Fruit fly (Drosophila melanogaster) whole organism, embryonic: Measurements from ENCODE around the gene CG5388.
A peak's percentile ranks its signal among the peaks of the same experiment; 100 is the strongest.

Experiments
- Atf3 ChIP-seq: fragments of 200-800 bp; sonication (Bioruptor generic); optimal IDR thresholded peaks from 3 replicates; lab custom pipeline; 2016; ENCODE audit warnings: missing biosample characterization, missing genetic modification characterization
- CG11695 ChIP-seq: fragments of 200-800 bp; sonication (Bioruptor generic); IDR thresholded peaks from 3 replicates; pipeline ENCODE4 v1.3.6; 2022; ENCODE audit warnings: missing biosample characterization, missing genetic modification characterization
- CG11723 ChIP-seq: fragments of 200-800 bp; sonication (Bioruptor generic); optimal IDR thresholded peaks from 2 replicates; lab custom pipeline; 2017; ENCODE audit warnings: missing biosample characterization, mild to moderate bottlenecking, missing genetic modification characterization
- CG13287 ChIP-seq: fragments of 200-800 bp; sonication (Bioruptor generic); IDR thresholded peaks from 2 replicates; pipeline ENCODE4 v1.3.6; 2022; ENCODE audit warnings: missing biosample characterization, missing genetic modification characterization; ENCODE audit not compliant: partially characterized antibody
- CG14014 ChIP-seq: fragments of 200-800 bp; sonication (Bioruptor generic); IDR thresholded peaks from 2 replicates; pipeline ENCODE4 v1.3.6; 2022; ENCODE audit warnings: missing biosample characterization, missing genetic modification characterization
- CG15514 ChIP-seq: fragments of 200-800 bp; sonication (Bioruptor generic); optimal IDR thresholded peaks from 3 replicates; lab custom pipeline; 2017; ENCODE audit warnings: missing biosample characterization, missing genetic modification characterization, mild to moderate bottlenecking, moderate library complexity, missing genetic modification reagents
- CG32767 ChIP-seq: fragments of 200-800 bp; sonication (Bioruptor generic); IDR thresholded peaks from 2 replicates; pipeline ENCODE4 v1.3.6; 2022; ENCODE audit warnings: missing biosample characterization, missing genetic modification characterization
- CG3847 ChIP-seq: fragments of 200-800 bp; sonication (Bioruptor generic); IDR thresholded peaks from 2 replicates; pipeline ENCODE4 v1.3.6; 2022; ENCODE audit warnings: missing biosample characterization, missing genetic modification characterization
- CG3995 ChIP-seq: fragments of 200-800 bp; sonication (Bioruptor generic); optimal IDR thresholded peaks from 3 replicates; lab custom pipeline; 2016; ENCODE audit warnings: missing biosample characterization, missing genetic modification characterization
- CG6654 ChIP-seq: fragments of 200-800 bp; sonication (Bioruptor generic); optimal IDR thresholded peaks from 2 replicates; lab custom pipeline; 2017; ENCODE audit warnings: missing biosample characterization, mild to moderate bottlenecking, missing genetic modification characterization
- CG6791 ChIP-seq: fragments of 200-800 bp; sonication (Bioruptor generic); IDR thresholded peaks from 3 replicates; pipeline ENCODE4 v1.3.6; 2022; ENCODE audit warnings: missing biosample characterization, missing genetic modification characterization; ENCODE audit not compliant: partially characterized antibody
- CG7745 ChIP-seq: fragments of 200-800 bp; sonication (Bioruptor generic); optimal IDR thresholded peaks from 2 replicates; lab custom pipeline; 2018; ENCODE audit warnings: missing biosample characterization, mild to moderate bottlenecking, missing genetic modification characterization, moderate library complexity
- CG8281 ChIP-seq: fragments of 200-800 bp; sonication (Bioruptor generic); optimal IDR thresholded peaks from 2 replicates; lab custom pipeline; 2018; ENCODE audit warnings: missing biosample characterization, mild to moderate bottlenecking, missing genetic modification characterization, moderate library complexity
- CG9932 ChIP-seq: fragments of 200-800 bp; sonication (Bioruptor generic); IDR thresholded peaks from 2 replicates; pipeline ENCODE4 v1.3.6; 2022; ENCODE audit warnings: missing biosample characterization, missing genetic modification characterization
- Dek ChIP-seq: fragments of 200-800 bp; sonication (Bioruptor generic); optimal IDR thresholded peaks from 3 replicates; lab custom pipeline; 2019; ENCODE audit warnings: missing biosample characterization, mild to moderate bottlenecking, missing genetic modification characterization, moderate library complexity
- Dfd ChIP-seq, 2 experiments: fragments of >200 bp; optimal IDR thresholded peaks; 2 replicates each; lab custom pipeline; 2017; ENCODE audit warnings: missing biosample characterization in 2 of 2, missing genetic modification characterization in 2 of 2
- Doc3 ChIP-seq: fragments of 200-800 bp; sonication (Bioruptor generic); IDR thresholded peaks from 3 replicates; pipeline ENCODE4 v1.3.6; 2022; ENCODE audit warnings: missing biosample characterization, missing genetic modification characterization; ENCODE audit not compliant: partially characterized antibody
- HLH4C ChIP-seq: fragments of 200-800 bp; sonication (Bioruptor generic); IDR thresholded peaks from 3 replicates; pipeline ENCODE4 v1.3.6; 2022; ENCODE audit warnings: missing biosample characterization, missing genetic modification characterization; ENCODE audit not compliant: partially characterized antibody
- HmgZ ChIP-seq: fragments of 200-800 bp; sonication (Bioruptor generic); optimal IDR thresholded peaks from 2 replicates; lab custom pipeline; 2018; ENCODE audit warnings: missing biosample characterization, mild to moderate bottlenecking, missing genetic modification characterization
- Hr39 ChIP-seq: fragments of >200 bp; optimal IDR thresholded peaks from 2 replicates; lab custom pipeline; 2017
- Optix ChIP-seq: fragments of 200-800 bp; sonication (Bioruptor generic); IDR thresholded peaks from 3 replicates; pipeline ENCODE4 v1.3.6; 2022; ENCODE audit warnings: missing biosample characterization, missing genetic modification characterization
- Sry-δ ChIP-seq: fragments of 200-800 bp; sonication (Bioruptor generic); optimal IDR thresholded peaks from 2 replicates; lab custom pipeline; 2016; ENCODE audit warnings: missing biosample characterization, missing genetic modification characterization
- Trl ChIP-seq, 3 experiments: fragments of >200 bp in 2 of 3; fragments of 200-800 bp in 1 of 3; sonication (Bioruptor generic) in 1 of 3; optimal IDR thresholded peaks; 2 replicates in 1 of 3; 3 replicates in 2 of 3; lab custom pipeline; 2016 to 2017; ENCODE audit warnings: missing biosample characterization in 1 of 3, missing genetic modification characterization in 1 of 3
- bbx ChIP-seq: fragments of 200-800 bp; sonication (Bioruptor generic); IDR thresholded peaks from 2 replicates; pipeline ENCODE4 v1.3.6; 2022; ENCODE audit warnings: missing biosample characterization, missing genetic modification characterization; ENCODE audit not compliant: partially characterized antibody
- caup ChIP-seq: fragments of 200-800 bp; sonication (Bioruptor generic); optimal IDR thresholded peaks from 3 replicates; lab custom pipeline; 2017; ENCODE audit warnings: missing biosample characterization, mild to moderate bottlenecking, missing genetic modification characterization, moderate library complexity; ENCODE audit not compliant: severe bottlenecking
- ftz-f1 ChIP-seq: fragments of 200-800 bp; sonication (Bioruptor generic); optimal IDR thresholded peaks from 2 replicates; lab custom pipeline; 2016; ENCODE audit warnings: missing biosample characterization, missing genetic modification characterization
- gsb-n ChIP-seq: fragments of 200-800 bp; sonication (Bioruptor generic); optimal IDR thresholded peaks from 3 replicates; lab custom pipeline; 2018; ENCODE audit warnings: missing biosample characterization, mild to moderate bottlenecking, missing genetic modification characterization
- hb ChIP-seq: fragments of 200-800 bp; sonication (Bioruptor generic); IDR thresholded peaks from 3 replicates; pipeline ENCODE4 v1.3.6; 2022; ENCODE audit warnings: missing biosample characterization, missing genetic modification characterization; ENCODE audit not compliant: partially characterized antibody
- kay ChIP-seq: fragments of 200-800 bp; sonication (Bioruptor generic); optimal IDR thresholded peaks from 2 replicates; lab custom pipeline; 2016; ENCODE audit warnings: missing biosample characterization, missing genetic modification characterization
- lilli ChIP-seq: fragments of 200-800 bp; sonication (Bioruptor generic); optimal IDR thresholded peaks from 3 replicates; lab custom pipeline; 2016; ENCODE audit warnings: missing biosample characterization, missing genetic modification characterization
- mam ChIP-seq: fragments of 200-800 bp; sonication (Bioruptor generic); optimal IDR thresholded peaks from 3 replicates; lab custom pipeline; 2016; ENCODE audit warnings: missing biosample characterization, missing genetic modification characterization
- nerfin-2 ChIP-seq: fragments of 200-800 bp; sonication (Bioruptor generic); IDR thresholded peaks from 2 replicates; pipeline ENCODE4 v1.3.6; 2022; ENCODE audit warnings: missing biosample characterization, missing genetic modification characterization; ENCODE audit not compliant: partially characterized antibody
- phol ChIP-seq: fragments of 200-800 bp; sonication (Bioruptor generic); optimal IDR thresholded peaks from 3 replicates; lab custom pipeline; 2018; ENCODE audit warnings: missing biosample characterization, mild to moderate bottlenecking, missing genetic modification characterization, moderate library complexity
- ranshi ChIP-seq: fragments of 200-800 bp; sonication (Bioruptor generic); IDR thresholded peaks from 2 replicates; pipeline ENCODE4 v1.3.6; 2022; ENCODE audit warnings: missing biosample characterization, missing genetic modification characterization
- repo ChIP-seq: fragments of 200-800 bp; sonication (Bioruptor generic); optimal IDR thresholded peaks from 2 replicates; lab custom pipeline; 2016; ENCODE audit warnings: missing biosample characterization, missing genetic modification characterization
- row ChIP-seq: fragments of 200-800 bp; sonication (Bioruptor generic); IDR thresholded peaks from 3 replicates; pipeline ENCODE4 v1.3.6; 2022; ENCODE audit warnings: missing biosample characterization, missing genetic modification characterization
- scrt ChIP-seq: fragments of 200-800 bp; sonication (Bioruptor generic); optimal IDR thresholded peaks from 2 replicates; lab custom pipeline; 2018; ENCODE audit warnings: missing biosample characterization, mild to moderate bottlenecking, missing genetic modification characterization, moderate library complexity
- so ChIP-seq: fragments of 200-800 bp; sonication (Bioruptor generic); IDR thresholded peaks from 3 replicates; pipeline ENCODE4 v1.3.6; 2022; ENCODE audit warnings: missing biosample characterization, missing genetic modification characterization
- trem ChIP-seq: fragments of 200-800 bp; optimal IDR thresholded peaks from 3 replicates; lab custom pipeline; 2019; ENCODE audit warnings: missing biosample characterization, mild to moderate bottlenecking, missing genetic modification characterization, moderate library complexity
- unpg ChIP-seq: fragments of 200-800 bp; sonication (Bioruptor generic); optimal IDR thresholded peaks from 3 replicates; lab custom pipeline; 2018; ENCODE audit warnings: missing biosample characterization, mild to moderate bottlenecking, missing genetic modification characterization, moderate library complexity
- vnd ChIP-seq: fragments of 200-800 bp; sonication (Bioruptor generic); IDR thresholded peaks from 3 replicates; pipeline ENCODE4 v1.3.6; 2022; ENCODE audit warnings: missing biosample characterization, missing genetic modification characterization; ENCODE audit not compliant: partially characterized antibody
- wek ChIP-seq: fragments of 200-800 bp; sonication (Bioruptor generic); optimal IDR thresholded peaks from 3 replicates; lab custom pipeline; 2018; ENCODE audit warnings: missing biosample characterization, mild to moderate bottlenecking, missing genetic modification characterization, moderate library complexity

Gene CG5388

dm6 chr3R:22375674-22376073, 35.6 kb upstream of the CG5388 start, which contains the start of gene CG18596 (continued):
- no peak for TF ChIP-seq Dek (tag; lab: Kevin White, UChicago)
- peak; percentile 67 for TF ChIP-seq phol (tag; lab: Kevin White, UChicago)
- no peak for TF ChIP-seq CG6654 (GFP tag; lab: Kevin White, UChicago)
- no peak for TF ChIP-seq Dfd (GFP tag; optimal IDR thresholded peaks at IDR 0.05; lab: Kevin White, UChicago)
- TF ChIP-seq wek (GFP tag; lab: Kevin White, UChicago), result no peak
- TF ChIP-seq CG32767 (GFP tag; lab: Robert Waterston, UW), result no peak
- no peak for TF ChIP-seq ftz-f1 (GFP tag; lab: Kevin White, UChicago)
- no peak for TF ChIP-seq lilli
- TF ChIP-seq HLH4C (GFP tag; lab: Robert Waterston, UW), result peak; percentile 90
- TF ChIP-seq caup (GFP tag; lab: Kevin White, UChicago), result no peak
- peak; percentile 64 for TF ChIP-seq trem (tag; lab: Kevin White, UChicago)
- TF ChIP-seq nerfin-2 (GFP tag; lab: Robert Waterston, UW), result peak; percentile 91
- TF ChIP-seq CG8281, result no peak
- TF ChIP-seq Doc3, result peak; percentile 96
- no peak for TF ChIP-seq unpg
- TF ChIP-seq CG7745 (tag; lab: Kevin White, UChicago), result no peak
- TF ChIP-seq Atf3, result no peak
- no peak for TF ChIP-seq Optix
- TF ChIP-seq repo (GFP tag; lab: Kevin White, UChicago), result no peak
- peak; percentile 78 for TF ChIP-seq hb (GFP tag; lab: Robert Waterston, UW)
- TF ChIP-seq scrt, result no peak
- no peak for TF ChIP-seq so
- TF ChIP-seq mam, result no peak
- peak; percentile 93 for TF ChIP-seq bbx (GFP tag; lab: Robert Waterston, UW)
- no peak for TF ChIP-seq CG9932 (GFP tag; lab: Robert Waterston, UW)
- TF ChIP-seq CG15514 (GFP tag; lab: Kevin White, UChicago), result peak; percentile 29
- no peak for TF ChIP-seq kay (GFP tag; lab: Kevin White, UChicago)
- peak; percentile 78 for TF ChIP-seq Sry-δ
- peak; percentile 10 for TF ChIP-seq CG3995 (GFP tag; lab: Kevin White, UChicago)
- no peak for TF ChIP-seq gsb-n (tag; lab: Kevin White, UChicago)
- TF ChIP-seq vnd (GFP tag; lab: Robert Waterston, UW), result peak; percentile 92
- no peak for TF ChIP-seq CG11723 (GFP tag; lab: Kevin White, UChicago)
- TF ChIP-seq Trl (optimal IDR thresholded peaks at IDR 0.05; lab: Kevin White, UChicago), result no peak
- TF ChIP-seq Trl (GFP tag; optimal IDR thresholded peaks at IDR 0.05; lab: Kevin White, UChicago), result no peak
- TF ChIP-seq HmgZ (tag; lab: Kevin White, UChicago), result no peak
- TF ChIP-seq CG14014 (GFP tag; lab: Robert Waterston, UW), result no peak
- TF ChIP-seq ranshi (GFP tag; lab: Robert Waterston, UW), result no peak
- TF ChIP-seq CG13287 (GFP tag; lab: Robert Waterston, UW), result peak; percentile 98
- peak; percentile 85 for TF ChIP-seq CG6791 (GFP tag; lab: Robert Waterston, UW)
- TF ChIP-seq CG11695 (GFP tag; lab: Robert Waterston, UW), result no peak
- TF ChIP-seq Hr39, result no peak
- TF ChIP-seq CG3847, result no peak
- no peak; the same call in 2 of the 3 replicates for TF ChIP-seq row (GFP tag; lab: Robert Waterston, UW)
